Worm (Caenorhabditis elegans) whole organism, L4 larva: ENCODE results near the gene R10E9.2.

Source experiments
- D1046.2 ChIP-seq: fragments of 200-800 bp; sonication (Bioruptor generic); IDR thresholded peaks from 2 replicates; pipeline ENCODE4 v1.3.6; 2022; ENCODE audit warnings: missing genetic modification characterization, missing compliant biosample characterization
- F10B5.3 ChIP-seq: sonication (generic microtip); optimal IDR thresholded peaks from 2 replicates; lab custom pipeline; 2016; ENCODE audit warnings: mild to moderate bottlenecking, missing genetic modification characterization, missing compliant biosample characterization
- F37D6.2 ChIP-seq: sonication (generic microtip); optimal IDR thresholded peaks from 2 replicates; lab custom pipeline; 2016; ENCODE audit warnings: mild to moderate bottlenecking, missing genetic modification characterization, missing compliant biosample characterization
- F44E2.7 ChIP-seq: fragments of 200-800 bp; sonication (Bioruptor generic); IDR thresholded peaks from 2 replicates; pipeline ENCODE4 v2.1.2; 2022; ENCODE audit warnings: missing genetic modification characterization, missing compliant biosample characterization
- T20F7.1 ChIP-seq: fragments of 200-800 bp; sonication (Bioruptor generic); optimal IDR thresholded peaks from 2 replicates; lab custom pipeline; 2018; ENCODE audit warnings: mild to moderate bottlenecking, missing genetic modification characterization, missing compliant biosample characterization
- Y48G9A.11 ChIP-seq: fragments of 200-800 bp; sonication (Bioruptor generic); IDR thresholded peaks from 2 replicates; pipeline ENCODE4 v1.3.6; 2022; ENCODE audit warnings: missing genetic modification reagents, missing genetic modification characterization, missing compliant biosample characterization
- ZK546.5 ChIP-seq, 2 experiments: sonication (generic microtip); optimal IDR thresholded peaks; 2 replicates each; lab custom pipeline; 2017; ENCODE audit warnings: missing biosample characterization in 2 of 2, missing genetic modification characterization in 2 of 2
- aha-1 ChIP-seq: fragments of 150-350 bp; peaks from one replicate; lab custom pipeline; 2014; ENCODE audit warnings: missing biosample characterization, missing genetic modification characterization
- ama-1 ChIP-seq: fragments of 150-350 bp; optimal IDR thresholded peaks from 2 replicates; lab custom pipeline; 2014; ENCODE audit warnings: inconsistent platforms, mixed read lengths
- ceh-62 ChIP-seq: sonication (generic microtip); optimal IDR thresholded peaks from 2 replicates; lab custom pipeline; 2017; ENCODE audit warnings: missing biosample characterization, missing genetic modification characterization
- ceh-82 ChIP-seq: sonication (generic microtip); optimal IDR thresholded peaks from 2 replicates; lab custom pipeline; 2017; ENCODE audit warnings: missing biosample characterization, missing genetic modification characterization
- daf-12 ChIP-seq: fragments of 150-350 bp; optimal IDR thresholded peaks from 2 replicates; lab custom pipeline; 2014; ENCODE audit warnings: missing biosample characterization, missing genetic modification reagents, missing genetic modification characterization
- daf-16 ChIP-seq, 3 experiments: sonication (generic microtip); optimal IDR thresholded peaks; 2 replicates each; lab custom pipeline; 2016 to 2017; ENCODE audit warnings: missing genetic modification characterization in 3 of 3, missing genetic modification reagents in 3 of 3, mild to moderate bottlenecking in 2 of 3, missing compliant biosample characterization in 2 of 3, missing biosample characterization in 1 of 3, moderate library complexity in 1 of 3
- daf-19 ChIP-seq: fragments of 200-800 bp; sonication (Bioruptor generic); conservative IDR thresholded peaks from 2 replicates; pipeline ENCODE4 v1.3.6; 2022; ENCODE audit warnings: missing genetic modification characterization, missing compliant biosample characterization
- dmd-6 ChIP-seq: fragments of 200-800 bp; sonication (Bioruptor generic); IDR thresholded peaks from 2 replicates; pipeline ENCODE4 v1.3.6; 2022; ENCODE audit warnings: missing genetic modification reagents, missing genetic modification characterization, missing compliant biosample characterization
- dpl-1 ChIP-seq: fragments of 150-350 bp; optimal IDR thresholded peaks from 2 replicates; lab custom pipeline; 2014; ENCODE audit warnings: missing biosample characterization, missing genetic modification reagents, missing genetic modification characterization
- duxl-1 ChIP-seq: sonication (generic microtip); optimal IDR thresholded peaks from 2 replicates; lab custom pipeline; 2016; ENCODE audit warnings: mild to moderate bottlenecking, missing genetic modification characterization, moderate library complexity, missing compliant biosample characterization; ENCODE audit not compliant: poor library complexity
- dve-1 ChIP-seq: sonication (generic microtip); optimal IDR thresholded peaks from 2 replicates; lab custom pipeline; 2017; ENCODE audit warnings: antibody characterized with exemption, mild to moderate bottlenecking, missing genetic modification characterization, missing compliant biosample characterization; ENCODE audit not compliant: insufficient read depth
- egl-27 ChIP-seq: sonication (generic microtip); optimal IDR thresholded peaks from 3 replicates; lab custom pipeline; 2017; ENCODE audit warnings: missing biosample characterization, missing genetic modification reagents, missing genetic modification characterization
- egl-43 ChIP-seq: fragments of 200-800 bp; sonication (Bioruptor generic); IDR thresholded peaks from 2 replicates; pipeline ENCODE4 v1.3.6; 2022; ENCODE audit warnings: missing genetic modification reagents, missing genetic modification characterization, missing compliant biosample characterization
- fos-1 ChIP-seq: fragments of 150-350 bp; optimal IDR thresholded peaks from 2 replicates; lab custom pipeline; 2014; ENCODE audit warnings: missing biosample characterization, missing genetic modification characterization
- hif-1 ChIP-seq, 2 experiments: sonication (generic microtip); optimal IDR thresholded peaks; 2 replicates each; lab custom pipeline; 2016 to 2017; ENCODE audit warnings: missing compliant biosample characterization in 2 of 2, missing genetic modification characterization in 2 of 2, missing genetic modification reagents in 2 of 2, missing genotype in 2 of 2, mild to moderate bottlenecking in 1 of 2
- lim-7 ChIP-seq: fragments of 200-800 bp; sonication (Bioruptor generic); IDR thresholded peaks from 2 replicates; pipeline ENCODE4 v1.3.6; 2022; ENCODE audit warnings: missing genetic modification characterization, missing compliant biosample characterization
- lin-1 ChIP-seq: fragments of 200-800 bp; sonication (Bioruptor generic); IDR thresholded peaks from 2 replicates; pipeline ENCODE4 v1.3.6; 2022; ENCODE audit warnings: missing genetic modification reagents, missing genetic modification characterization, missing compliant biosample characterization
- lin-13 ChIP-seq: fragments of 150-350 bp; optimal IDR thresholded peaks from 2 replicates; lab custom pipeline; 2014; ENCODE audit warnings: missing biosample characterization, missing genetic modification reagents, missing genetic modification characterization
- lir-3 ChIP-seq: sonication (generic microtip); optimal IDR thresholded peaks from 2 replicates; lab custom pipeline; 2016; ENCODE audit warnings: mild to moderate bottlenecking, missing genetic modification characterization, missing compliant biosample characterization
- mdt-29 ChIP-seq: fragments of 200-800 bp; sonication (Bioruptor generic); IDR thresholded peaks from 2 replicates; pipeline ENCODE4 v1.3.6; 2022; ENCODE audit warnings: missing genetic modification reagents, missing genetic modification characterization, missing compliant biosample characterization
- mep-1 ChIP-seq: fragments of 150-350 bp; sonication (generic microtip); optimal IDR thresholded peaks from 3 replicates; lab custom pipeline; 2014; ENCODE audit warnings: missing biosample characterization, missing genetic modification characterization
- mxl-3 ChIP-seq: fragments of 200-800 bp; sonication (Bioruptor generic); optimal IDR thresholded peaks from 2 replicates; lab custom pipeline; 2018; ENCODE audit warnings: mild to moderate bottlenecking, missing genetic modification characterization, missing compliant biosample characterization
- nhr-237 ChIP-seq: sonication (generic microtip); optimal IDR thresholded peaks from 2 replicates; lab custom pipeline; 2017; ENCODE audit warnings: missing biosample characterization, missing genetic modification characterization
- nhr-28 ChIP-seq: fragments of 150-350 bp; optimal IDR thresholded peaks from 2 replicates; lab custom pipeline; 2014; ENCODE audit warnings: missing biosample characterization, missing genetic modification characterization
- nhr-41 ChIP-seq: fragments of 200-800 bp; sonication (Bioruptor generic); IDR thresholded peaks from 2 replicates; pipeline ENCODE4 v1.3.6; 2022; ENCODE audit warnings: missing genetic modification reagents, missing genetic modification characterization, missing compliant biosample characterization
- nhr-42 ChIP-seq: fragments of 200-800 bp; sonication (Bioruptor generic); IDR thresholded peaks from 2 replicates; pipeline ENCODE4 v1.3.6; 2022; ENCODE audit warnings: missing genetic modification characterization, missing compliant biosample characterization
- nhr-6 ChIP-seq: fragments of 150-350 bp; optimal IDR thresholded peaks from 2 replicates; lab custom pipeline; 2014; ENCODE audit warnings: missing biosample characterization, missing genetic modification characterization
- pha-4 ChIP-seq, 2 experiments: fragments of 150-350 bp in 1 of 2; fragments of 200-800 bp in 1 of 2; sonication (Bioruptor generic) in 1 of 2; IDR thresholded peaks in 1 of 2; optimal IDR thresholded peaks in 1 of 2; 2 replicates each; pipeline versions ENCODE4 v1.3.6 to Lab custom; 2014 to 2022; ENCODE audit warnings: missing genetic modification characterization in 2 of 2, missing genetic modification reagents in 2 of 2, missing biosample characterization in 1 of 2, missing compliant biosample characterization in 1 of 2
- rbr-2 ChIP-seq: sonication (generic microtip); optimal IDR thresholded peaks from 2 replicates; lab custom pipeline; 2016; ENCODE audit warnings: missing genotype, missing genetic modification characterization, missing compliant biosample characterization
- snpc-1.2 ChIP-seq: fragments of 200-800 bp; sonication (Bioruptor generic); IDR thresholded peaks from 2 replicates; pipeline ENCODE4 v1.3.6; 2022; ENCODE audit warnings: missing genetic modification reagents, missing genetic modification characterization, missing compliant biosample characterization
- spr-1 ChIP-seq: sonication (generic microtip); optimal IDR thresholded peaks from 2 replicates; lab custom pipeline; 2016; ENCODE audit warnings: mild to moderate bottlenecking, missing genetic modification characterization, missing compliant biosample characterization
- spr-3 ChIP-seq: fragments of 200-800 bp; sonication (Bioruptor generic); optimal IDR thresholded peaks from 2 replicates; lab custom pipeline; 2018; ENCODE audit warnings: mild to moderate bottlenecking, missing genetic modification characterization, missing compliant biosample characterization
- tag-97 ChIP-seq: fragments of 200-800 bp; sonication (Bioruptor generic); IDR thresholded peaks from 2 replicates; pipeline ENCODE4 v1.3.6; 2022; ENCODE audit warnings: missing genetic modification characterization, missing compliant biosample characterization
- unc-62 ChIP-seq, 3 experiments: fragments of 150-350 bp in 1 of 3; sonication (generic microtip); optimal IDR thresholded peaks in 2 of 3; peaks in 1 of 3; 1 replicate in 1 of 3; 2 replicates in 2 of 3; lab custom pipeline; 2014 to 2017; ENCODE audit warnings: missing biosample characterization in 3 of 3, missing genetic modification characterization in 3 of 3, missing genetic modification reagents in 3 of 3, missing genotype in 1 of 3
- vab-7 ChIP-seq: fragments of 200-800 bp; sonication (Bioruptor generic); IDR thresholded peaks from 2 replicates; pipeline ENCODE4 v1.3.6; 2022; ENCODE audit warnings: missing genetic modification reagents, missing genetic modification characterization, missing compliant biosample characterization
- zfp-3 ChIP-seq: fragments of 200-800 bp; sonication (Bioruptor generic); conservative IDR thresholded peaks from 2 replicates; pipeline ENCODE4 v1.3.6; 2022; ENCODE audit warnings: missing genetic modification reagents, missing genetic modification characterization, missing compliant biosample characterization
- zip-2 ChIP-seq: fragments of 150-350 bp; optimal IDR thresholded peaks from 2 replicates; lab custom pipeline; 2014; ENCODE audit warnings: missing biosample characterization, missing genetic modification characterization
- ztf-7 ChIP-seq: fragments of 150-350 bp; optimal IDR thresholded peaks from 2 replicates; lab custom pipeline; 2014; ENCODE audit warnings: missing biosample characterization, missing genetic modification characterization

The R10E9.2 gene

DNA sequence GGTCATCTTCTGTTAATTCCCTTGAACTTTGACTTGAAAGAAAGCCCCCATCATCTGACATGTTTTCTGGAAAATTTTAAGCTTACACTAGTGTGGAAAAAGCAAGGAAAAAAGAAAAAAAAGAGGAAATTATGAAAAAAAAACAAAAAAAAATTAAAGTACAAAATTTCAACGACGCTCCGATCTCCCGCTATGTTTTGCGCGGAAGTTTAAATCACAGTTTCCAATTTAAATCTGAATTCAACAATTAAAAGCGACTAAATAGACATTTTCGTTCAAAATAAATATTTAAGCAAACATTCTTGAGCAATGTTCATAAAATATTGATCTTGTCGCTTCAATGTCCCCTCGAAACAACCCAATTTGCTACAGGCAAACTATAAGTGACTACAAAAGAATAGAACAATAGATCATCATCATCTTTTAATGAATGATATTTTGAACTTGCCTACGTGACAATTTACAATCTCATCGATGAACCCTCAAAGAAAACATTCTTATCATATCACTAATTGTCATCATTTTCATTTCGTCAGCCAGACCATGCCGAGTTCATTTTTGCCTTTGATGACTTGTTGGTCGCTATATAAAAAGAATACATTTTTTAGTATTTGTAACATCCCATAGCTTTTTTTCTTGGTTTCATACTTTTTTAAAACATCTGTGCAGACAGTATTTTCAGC is 42.4 kb downstream of the R10E9.2 start, which contains the start of the genes metl-6 and nit-1 (continued):
- no peak for TF ChIP-seq D1046.2 (GFP tag; lab: Robert Waterston, UW)
- TF ChIP-seq daf-19 (GFP tag; lab: Robert Waterston, UW): no peak
- no peak for TF ChIP-seq spr-1 (tag; lab: Kevin White, UChicago)
- TF ChIP-seq ZK546.5 (tag; optimal IDR thresholded peaks at IDR 0.05; lab: Kevin White, UChicago): no peak
- no peak for TF ChIP-seq fos-1
- TF ChIP-seq lim-7 (GFP tag; lab: Robert Waterston, UW): no peak
- TF ChIP-seq mep-1: no peak
- peak; percentile 82 for TF ChIP-seq T20F7.1
- TF ChIP-seq lir-3: no peak
- TF ChIP-seq F44E2.7: no peak
- no peak for TF ChIP-seq zip-2 (tag; lab: Kevin White, UChicago)
- TF ChIP-seq tag-97 (GFP tag; lab: Robert Waterston, UW): no peak
- TF ChIP-seq hif-1 (tag; optimal IDR thresholded peaks at IDR 0.05; lab: Kevin White, UChicago): peak; percentile 68 to 95
- no peak for TF ChIP-seq egl-27 (tag; lab: Kevin White, UChicago)
- 0 out of 2 replicates have a peak, but pooled peaks have one; percentile 22 for TF ChIP-seq Y48G9A.11 (GFP tag; lab: Robert Waterston, UW)
- no peak for TF ChIP-seq ama-1
- TF ChIP-seq F37D6.2 (tag; lab: Kevin White, UChicago): no peak
- TF ChIP-seq, all 104 proteins: peak for 9

DNA sequence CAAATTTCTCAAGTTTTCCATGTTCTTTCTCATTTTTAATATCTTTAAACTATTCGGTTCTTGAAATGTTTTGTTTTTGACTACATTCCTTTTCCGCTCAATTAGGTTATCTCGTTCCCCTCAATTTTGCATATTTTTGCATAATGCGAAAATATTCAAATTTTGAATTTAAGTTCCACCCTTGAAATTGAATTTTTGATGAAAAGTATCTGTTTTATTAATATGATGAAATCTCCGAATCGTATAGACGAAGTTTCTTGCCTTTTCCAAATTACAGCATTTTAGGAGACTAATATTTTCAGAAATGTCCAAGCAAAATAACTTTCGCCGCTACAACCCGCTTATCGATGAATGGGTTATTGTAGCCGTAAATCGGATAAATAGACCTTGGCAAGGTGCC is 45.6 kb downstream of the R10E9.2 start, which contains the start of gene ZK1058.3:
Gene ZK1058.3, plus strand, starts transcription at position 301 of the 400 bp plus-strand sequence.
- TF ChIP-seq zip-2 (tag; lab: Kevin White, UChicago): no peak
- 0 out of 2 replicates have a peak, but pooled peaks have one; percentile 37 for TF ChIP-seq zfp-3 (GFP tag; lab: Robert Waterston, UW)
- no peak for TF ChIP-seq spr-3 (GFP tag; lab: Kevin White, UChicago)
- TF ChIP-seq unc-62 (GFP tag; optimal IDR thresholded peaks at IDR 0.05 in 1 of 2; lab: Kevin White, UChicago): peak in 1 of 2 experiments; percentile 77
- no peak for TF ChIP-seq unc-62 (tag; optimal IDR thresholded peaks at IDR 0.05; lab: Kevin White, UChicago)
- TF ChIP-seq nhr-237 (tag; lab: Kevin White, UChicago): no peak
- TF ChIP-seq lin-1 (GFP tag; lab: Robert Waterston, UW): no peak

DNA sequence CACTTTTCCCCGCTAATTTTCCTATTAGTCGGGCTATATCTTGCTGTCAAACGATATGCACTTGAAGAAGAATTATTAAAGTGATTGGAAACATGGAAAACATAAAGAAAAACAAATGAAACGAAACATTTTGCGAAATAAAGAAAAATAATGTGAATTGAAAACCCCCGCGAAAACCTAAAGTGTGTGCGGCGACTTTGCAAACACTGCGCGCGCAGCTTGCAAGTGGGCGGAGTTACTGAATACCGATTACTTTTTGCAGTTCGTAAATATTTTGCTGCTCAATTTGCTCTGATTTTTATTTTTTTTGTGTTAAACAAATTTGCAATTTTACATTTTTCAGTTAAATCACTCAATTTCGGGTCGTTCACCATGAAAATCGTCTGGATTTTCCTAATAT is 47.5 kb downstream of the R10E9.2 start, which contains the start of gene ccdc-47:
Gene ccdc-47, plus strand, starts transcription at position 344 of the 400 bp plus-strand sequence.
- no peak for TF ChIP-seq daf-16 (GFP tag; optimal IDR thresholded peaks at IDR 0.05; lab: Kevin White, UChicago)
- peak; percentile 47 for TF ChIP-seq daf-16 (tag; optimal IDR thresholded peaks at IDR 0.05; lab: Kevin White, UChicago)
- TF ChIP-seq ceh-62 (tag; lab: Kevin White, UChicago): no peak
- TF ChIP-seq ztf-7 (tag; lab: Kevin White, UChicago): peak; percentile 44
- TF ChIP-seq pha-4 (GFP tag; IDR thresholded peaks at IDR 0.05; lab: Robert Waterston, UW): peak; percentile 37; the same call in 1 of the 2 replicates
- TF ChIP-seq pha-4 (tag; optimal IDR thresholded peaks at IDR 0.05; lab: Kevin White, UChicago): no peak
- peak; percentile 85 for TF ChIP-seq dpl-1
- TF ChIP-seq nhr-42 (GFP tag; lab: Robert Waterston, UW): 0 out of 2 replicates have a peak, but pooled peaks have one; percentile 48
- peak; percentile 93 for TF ChIP-seq aha-1 (tag; lab: Kevin White, UChicago)
- TF ChIP-seq snpc-1.2 (GFP tag; lab: Robert Waterston, UW): 0 out of 2 replicates have a peak, but pooled peaks have one; percentile 14
- peak; percentile 46 for TF ChIP-seq lin-13
- TF ChIP-seq F10B5.3 (tag; lab: Kevin White, UChicago): no peak
- TF ChIP-seq daf-12 (tag; lab: Kevin White, UChicago): no peak
- TF ChIP-seq rbr-2 (tag; lab: Kevin White, UChicago): peak; percentile 12
- peak; percentile 34 for TF ChIP-seq spr-1 (tag; lab: Kevin White, UChicago)
- TF ChIP-seq duxl-1: peak; percentile 67
- TF ChIP-seq mdt-29: no peak
- TF ChIP-seq dmd-6 (GFP tag; lab: Robert Waterston, UW): 0 out of 2 replicates have a peak, but pooled peaks have one; percentile 25
- TF ChIP-seq dve-1 (tag; lab: Kevin White, UChicago): peak; percentile 59
- no peak for TF ChIP-seq zfp-3 (GFP tag; lab: Robert Waterston, UW)
- peak; percentile 21 for TF ChIP-seq mxl-3 (GFP tag; lab: Kevin White, UChicago)
- TF ChIP-seq vab-7 (GFP tag; lab: Robert Waterston, UW): 0 out of 2 replicates have a peak, but pooled peaks have one; percentile 42
- peak in 1 of 2 experiments; percentile 74 for TF ChIP-seq hif-1 (tag; optimal IDR thresholded peaks at IDR 0.05; lab: Kevin White, UChicago)
- no peak for TF ChIP-seq nhr-41
- TF ChIP-seq fos-1: no peak
- TF ChIP-seq nhr-6 (tag; lab: Kevin White, UChicago): peak; percentile 67
- TF ChIP-seq nhr-28 (tag; lab: Kevin White, UChicago): peak; percentile 10
- 0 out of 2 replicates have a peak, but pooled peaks have one; percentile 47 for TF ChIP-seq egl-43 (GFP tag; lab: Robert Waterston, UW)
- TF ChIP-seq ceh-82 (tag; lab: Kevin White, UChicago): no peak
